Worm (Caenorhabditis elegans): ENCODE results near the gene ZK470.1.

ce11 chrX:4167150-4167549, 3.7 kb downstream of the ZK470.1 start, which contains the start of gene ZK470.14:
- TF ChIP-seq klf-2 (GFP tag; conservative IDR thresholded peaks at IDR 0.05) (no peak), tab-1 (GFP tag; IDR thresholded peaks at IDR 0.05) (no peak)
